Worm (Caenorhabditis elegans): Measurements from ENCODE around the gene sams-4.

Gene sams-4

DNA sequence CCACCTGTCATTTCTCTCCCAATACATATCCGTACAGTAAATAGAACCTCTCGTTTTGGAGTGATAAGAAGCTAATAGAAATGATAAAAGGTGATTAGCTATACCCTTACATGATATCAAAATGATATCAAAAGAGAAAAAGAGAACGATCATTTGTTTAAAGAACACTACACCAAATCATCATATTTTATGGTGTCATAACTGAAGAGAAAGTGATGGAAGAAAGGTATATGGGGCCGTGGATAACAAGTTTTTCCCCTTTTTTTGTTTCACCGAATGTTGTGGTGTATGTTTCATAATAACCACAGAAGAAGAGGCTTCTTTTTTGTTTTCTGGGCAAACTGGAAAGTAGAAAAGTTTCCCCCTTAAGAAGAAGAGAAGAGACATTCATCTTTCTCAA is 12.0 kb upstream of the sams-4 start:
- TF ChIP-seq ZK185.1 (tag; optimal IDR thresholded peaks at IDR 0.05; ENCODE audit: poor library complexity, severe bottlenecking) (no peak), hlh-12 (tag; optimal IDR thresholded peaks at IDR 0.05) (no peak), xnd-1 (tag; optimal IDR thresholded peaks at IDR 0.05) (no peak), chd-7 (tag; optimal IDR thresholded peaks at IDR 0.05) (no peak), snpc-4 (GFP tag; optimal IDR thresholded peaks at IDR 0.05) (no peak), snpc-4 (tag; optimal IDR thresholded peaks at IDR 0.05) (no peak), snpc-1.3 (tag; optimal IDR thresholded peaks at IDR 0.05; ENCODE audit: insufficient read depth) (no peak), D2030.7 (GFP tag; IDR thresholded peaks at IDR 0.05) (no peak), nhr-80 (tag; optimal IDR thresholded peaks at IDR 0.05) (no peak), F57C9.4 (tag; optimal IDR thresholded peaks at IDR 0.05) (no peak), F57A8.1 (GFP tag; optimal IDR thresholded peaks at IDR 0.05) (no peak), akir-1 (GFP tag; optimal IDR thresholded peaks at IDR 0.05) (no peak), attf-6 (GFP tag; IDR thresholded peaks at IDR 0.05) (no peak), hsf-1 (GFP tag; IDR thresholded peaks at IDR 0.05) (no peak)

DNA sequence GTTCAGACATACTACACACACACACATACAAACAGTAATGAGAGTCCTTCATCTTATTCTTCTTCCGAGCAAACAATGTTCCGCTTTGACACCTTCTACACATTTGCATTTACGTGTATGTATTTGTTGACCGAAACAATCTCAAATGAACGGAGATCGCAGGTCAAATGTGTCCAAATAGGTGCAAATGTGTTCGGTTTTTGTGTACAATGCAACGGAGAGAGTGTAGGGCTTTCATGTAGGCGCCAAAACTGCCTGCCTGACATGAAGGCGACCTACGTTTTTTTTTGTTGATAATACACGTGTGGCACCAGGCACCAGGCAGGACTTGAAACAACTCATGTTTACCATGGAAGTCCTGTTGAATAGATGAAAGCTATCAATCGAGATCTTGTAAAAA is 10.8 kb upstream of the sams-4 start:
- TF ChIP-seq lin-54 (GFP tag; optimal IDR thresholded peaks at IDR 0.05) (no peak), madf-8 (GFP tag; conservative IDR thresholded peaks at IDR 0.05) (no peak), snpc-4 (GFP tag; optimal IDR thresholded peaks at IDR 0.05) (no peak), snpc-4 (tag; optimal IDR thresholded peaks at IDR 0.05) (no peak), ZK185.1 (tag; optimal IDR thresholded peaks at IDR 0.05; ENCODE audit: poor library complexity, severe bottlenecking) (no peak), mes-4 (tag; optimal IDR thresholded peaks at IDR 0.05) (no peak), tlf-1 (GFP tag; optimal IDR thresholded peaks at IDR 0.05) (no peak), ztf-3 (GFP tag; optimal IDR thresholded peaks at IDR 0.05) (no peak), let-526 (GFP tag; IDR thresholded peaks at IDR 0.05) (no peak), D2030.7 (GFP tag; IDR thresholded peaks at IDR 0.05) (no peak), sea-2 (GFP tag; IDR thresholded peaks at IDR 0.05) (no peak), ztf-22 (GFP tag; optimal IDR thresholded peaks at IDR 0.05) (no peak), lin-26 (GFP tag; IDR thresholded peaks at IDR 0.05) (no peak), Y53F4B.3 (GFP tag; IDR thresholded peaks at IDR 0.05) (no peak), akir-1 (GFP tag; optimal IDR thresholded peaks at IDR 0.05) (no peak), snpc-3.4 (tag; optimal IDR thresholded peaks at IDR 0.05) (no peak), nfya-2 (GFP tag; IDR thresholded peaks at IDR 0.05) (no peak), lsl-1 (GFP tag; optimal IDR thresholded peaks at IDR 0.05) (no peak), ceh-100 (GFP tag; IDR thresholded peaks at IDR 0.05) (no peak), cebp-2 (GFP tag; IDR thresholded peaks at IDR 0.05) (no peak)

DNA sequence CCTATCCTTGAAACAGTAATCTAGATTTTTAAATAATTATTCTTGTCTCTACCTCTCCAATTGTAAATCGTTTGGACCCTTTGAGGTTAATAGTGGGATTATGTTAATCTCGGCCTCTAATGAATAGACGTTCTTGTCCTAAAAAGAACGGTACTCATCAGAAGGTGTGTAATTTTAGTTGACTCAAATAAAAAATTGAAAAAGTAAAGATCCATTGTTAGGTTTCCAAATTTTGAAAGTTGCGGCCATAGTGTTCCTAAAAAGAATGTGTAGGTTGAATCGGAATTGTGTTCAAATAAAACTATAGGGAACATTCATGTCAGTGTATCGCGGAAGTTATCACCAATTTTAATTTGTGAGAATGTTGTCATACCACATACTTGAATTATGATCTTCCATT is 9.4 kb upstream of the sams-4 start:
- TF ChIP-seq rcor-1 (GFP tag; IDR thresholded peaks at IDR 0.05) = no peak
- no peak for TF ChIP-seq snpc-3.4 (tag; optimal IDR thresholded peaks at IDR 0.05)
- TF ChIP-seq let-607 (tag; optimal IDR thresholded peaks at IDR 0.05) = no peak
- TF ChIP-seq ztf-26 (tag; optimal IDR thresholded peaks at IDR 0.05) = no peak
- TF ChIP-seq lsy-27 (tag; optimal IDR thresholded peaks at IDR 0.05; ENCODE audit: borderline replicate concordance, insufficient read depth) = no peak
- no peak for TF ChIP-seq F57C9.4 (tag; optimal IDR thresholded peaks at IDR 0.05)
- TF ChIP-seq ztf-22 (GFP tag; optimal IDR thresholded peaks at IDR 0.05) = no peak
- TF ChIP-seq ceh-40 (GFP tag; IDR thresholded peaks at IDR 0.05) = no peak
- TF ChIP-seq hrde-1 (tag; optimal IDR thresholded peaks at IDR 0.05; ENCODE audit: borderline replicate concordance) = no peak
- TF ChIP-seq D2030.7 (GFP tag; IDR thresholded peaks at IDR 0.05) = no peak
- no peak for TF ChIP-seq dpl-1 (GFP tag; optimal IDR thresholded peaks at IDR 0.05)
- TF ChIP-seq pha-4 (tag; optimal IDR thresholded peaks at IDR 0.05) = no peak
- no peak for TF ChIP-seq aptf-2 (GFP tag; conservative IDR thresholded peaks at IDR 0.05)
